Fruit fly (Drosophila melanogaster) whole organism, prepupa: Measurements from ENCODE around the gene uif.

Experiments
- Blimp-1 ChIP-seq: fragments of 200-800 bp; sonication (Bioruptor generic); optimal IDR thresholded peaks from 3 replicates; lab custom pipeline; 2017; ENCODE audit warnings: missing biosample characterization, missing genetic modification characterization, mild to moderate bottlenecking, moderate library complexity, missing genetic modification reagents
- CG11294 ChIP-seq: fragments of 200-800 bp; sonication (Bioruptor generic); IDR thresholded peaks from 2 replicates; pipeline ENCODE4 v1.3.6; 2022; ENCODE audit warnings: missing biosample characterization, missing genetic modification characterization
- Ets96B ChIP-seq: fragments of 200-800 bp; optimal IDR thresholded peaks from 2 replicates; lab custom pipeline; 2019; ENCODE audit warnings: missing biosample characterization, mild to moderate bottlenecking, missing genetic modification characterization, moderate library complexity
- Hr38 ChIP-seq: sonication (Bioruptor generic); optimal IDR thresholded peaks from 2 replicates; lab custom pipeline; 2016; ENCODE audit warnings: missing biosample characterization, missing genetic modification characterization
- OdsH ChIP-seq: fragments of 200-800 bp; sonication (Bioruptor generic); optimal IDR thresholded peaks from 3 replicates; lab custom pipeline; 2016; ENCODE audit warnings: missing biosample characterization, missing genetic modification characterization
- Sox102F ChIP-seq: fragments of 200-800 bp; sonication (Bioruptor generic); optimal IDR thresholded peaks from 2 replicates; lab custom pipeline; 2016; ENCODE audit warnings: missing biosample characterization, mild to moderate bottlenecking, missing genetic modification characterization
- pdm3 ChIP-seq: fragments of 200-800 bp; sonication (Bioruptor generic); optimal IDR thresholded peaks from 3 replicates; lab custom pipeline; 2016; ENCODE audit warnings: missing biosample characterization, missing genetic modification characterization

DNA sequence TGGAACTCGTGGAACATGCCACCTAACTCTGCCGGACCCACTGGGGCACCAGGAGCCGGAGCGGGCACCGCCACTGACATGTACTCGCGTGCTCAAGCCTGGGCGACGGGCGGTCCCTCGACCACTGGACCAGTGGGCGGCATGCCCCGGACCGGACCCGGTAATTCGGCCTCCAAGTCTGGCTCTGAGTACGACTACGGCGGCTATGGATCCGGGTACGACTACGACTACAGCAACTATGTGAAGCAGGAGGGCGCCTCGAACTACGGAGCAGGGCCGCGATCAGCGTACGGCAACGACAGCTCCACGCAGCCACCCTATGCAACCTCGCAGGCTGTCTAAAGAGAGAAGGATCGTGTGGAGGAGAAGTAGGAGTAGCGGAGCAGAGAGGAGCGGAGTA lies 85.0 kb downstream of the uif start:
- TF ChIP-seq CG11294 (GFP tag; lab: Robert Waterston, UW) (no peak), pdm3 (GFP tag; lab: Kevin White, UChicago) (no peak), Hr38 (no peak), Ets96B (tag; lab: Kevin White, UChicago) (no peak), Blimp-1 (GFP tag; lab: Kevin White, UChicago) (no peak), OdsH (GFP tag; lab: Kevin White, UChicago) (no peak), Sox102F (GFP tag; lab: Kevin White, UChicago) (no peak)
